Worm (Caenorhabditis elegans) whole organism, early embryonic: ENCODE results near the gene srdh-1.

Experiments
- ama-1 ChIP-seq: fragments of 150-350 bp; optimal IDR thresholded peaks from 2 replicates; lab custom pipeline; 2014
- ceh-36 ChIP-seq: sonication (generic microtip); optimal IDR thresholded peaks from 2 replicates; lab custom pipeline; 2016; ENCODE audit warnings: missing genetic modification characterization, inconsistent platforms, missing compliant biosample characterization
- hnd-1 ChIP-seq: sonication (generic microtip); optimal IDR thresholded peaks from 2 replicates; lab custom pipeline; 2016; ENCODE audit warnings: missing genetic modification characterization, missing compliant biosample characterization
- scrt-1 ChIP-seq: fragments of 200-800 bp; sonication (Bioruptor generic); IDR thresholded peaks from 2 replicates; pipeline ENCODE4 v1.3.6; 2022; ENCODE audit warnings: missing genetic modification characterization, missing compliant biosample characterization
- sea-1 ChIP-seq: fragments of 200-800 bp; sonication (Bioruptor generic); conservative IDR thresholded peaks from 2 replicates; pipeline ENCODE4 v1.3.6; 2022; ENCODE audit warnings: missing genetic modification characterization, missing compliant biosample characterization
- tbx-37 ChIP-seq: fragments of 200-800 bp; sonication (Bioruptor generic); conservative IDR thresholded peaks from 2 replicates; pipeline ENCODE4 v1.3.6; 2022; ENCODE audit warnings: missing genetic modification reagents, missing genetic modification characterization, missing compliant biosample characterization

DNA sequence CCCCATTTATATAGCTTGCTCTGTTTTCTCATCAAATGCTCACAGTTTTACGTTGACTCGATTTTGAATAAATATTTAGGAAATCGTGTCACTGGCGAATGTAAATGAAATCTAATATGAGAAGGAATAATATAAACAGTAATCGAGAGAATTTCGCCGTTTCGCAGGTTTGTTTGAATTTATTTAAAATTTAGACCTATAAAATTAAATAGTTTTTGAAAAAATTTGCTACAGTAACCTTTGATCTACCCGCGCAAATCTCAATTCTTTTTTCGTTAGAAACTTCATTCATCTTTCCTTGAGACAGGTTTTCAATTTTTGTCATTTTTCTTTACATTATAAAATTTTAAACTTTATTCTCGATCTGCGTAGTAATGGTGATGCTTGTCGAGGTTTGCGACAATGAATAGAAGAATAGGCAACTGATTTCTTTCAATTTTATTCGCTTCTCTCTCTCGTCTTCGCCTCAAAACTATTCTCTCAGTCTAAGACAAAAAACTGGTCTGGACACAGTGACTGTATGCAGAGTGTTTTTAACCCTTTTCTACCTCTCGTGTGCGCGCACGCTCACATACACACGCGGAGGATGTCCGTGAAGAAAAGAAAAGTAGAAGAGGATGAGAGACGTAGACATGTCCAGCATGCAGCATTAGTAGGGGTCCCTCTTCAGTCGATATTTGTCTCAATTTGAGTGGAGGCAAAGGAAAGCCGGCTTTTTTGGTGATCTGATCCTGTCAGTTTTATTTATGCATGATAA is 42.0 kb upstream of the srdh-1 start, which contains the start of gene dab-1:
- TF ChIP-seq hnd-1 (no peak), sea-1 (0 out of 2 replicates have a peak, but pooled peaks have one; percentile 55), ama-1 (lab: Kevin White, UChicago) (peak; percentile 80), tbx-37 (GFP tag; lab: Robert Waterston, UW) (no peak), scrt-1 (GFP tag; lab: Robert Waterston, UW) (no peak), ceh-36 (tag; lab: Kevin White, UChicago) (no peak)
